Fruit fly (Drosophila melanogaster) whole organism, larva: Measurements from ENCODE around the gene Smyd5.
A peak's percentile ranks its signal among the peaks of the same experiment; 100 is the strongest.

Source experiments
- noc ChIP-seq: fragments of 200-800 bp; sonication (Bioruptor generic); optimal IDR thresholded peaks from 3 replicates; lab custom pipeline; 2019; ENCODE audit warnings: missing biosample characterization, mild to moderate bottlenecking, missing genetic modification characterization, moderate library complexity

Gene Smyd5

dm6 chr3R:21205680-21206326, 12.8 kb downstream of the Smyd5 start:
- TF ChIP-seq noc (tag; lab: Kevin White, UChicago), result no peak

DNA sequence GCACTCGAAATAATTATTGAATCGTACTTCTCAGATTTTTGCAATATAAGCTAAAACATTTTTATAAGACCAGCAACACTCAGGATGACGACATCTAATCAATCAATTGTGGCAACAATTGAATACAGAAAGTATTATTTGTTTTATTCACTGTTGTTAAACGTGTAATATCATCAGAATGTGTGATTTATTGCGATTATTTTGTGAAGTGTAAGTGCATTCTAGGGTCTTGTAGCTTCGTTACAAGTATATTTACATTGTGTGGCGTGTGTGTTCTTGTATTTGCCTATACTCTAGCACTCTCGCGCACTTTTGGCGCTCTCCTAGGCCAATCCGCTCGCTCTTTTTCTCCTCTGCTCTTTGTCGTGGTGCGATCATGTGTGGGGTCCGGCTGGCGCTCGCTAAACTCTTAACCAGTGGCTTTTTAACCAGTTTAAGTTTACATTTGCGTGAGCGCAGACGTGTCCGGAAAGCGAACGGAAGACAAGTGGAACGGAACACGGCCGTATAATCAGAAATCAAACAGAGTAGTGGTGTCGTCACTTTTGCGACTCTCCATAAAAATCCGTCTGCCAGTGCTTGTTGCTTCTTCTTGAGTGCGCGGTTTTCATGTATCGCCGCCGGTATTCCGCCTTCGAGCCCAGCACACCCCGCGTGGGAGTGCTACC, 14.0 kb downstream of the Smyd5 start:
- peak; percentile 12 for TF ChIP-seq noc (tag; lab: Kevin White, UChicago)

dm6 chr3R:21203660-21204499, 14.7 kb downstream of the Smyd5 start:
- TF ChIP-seq noc (tag; lab: Kevin White, UChicago), result no peak

DNA sequence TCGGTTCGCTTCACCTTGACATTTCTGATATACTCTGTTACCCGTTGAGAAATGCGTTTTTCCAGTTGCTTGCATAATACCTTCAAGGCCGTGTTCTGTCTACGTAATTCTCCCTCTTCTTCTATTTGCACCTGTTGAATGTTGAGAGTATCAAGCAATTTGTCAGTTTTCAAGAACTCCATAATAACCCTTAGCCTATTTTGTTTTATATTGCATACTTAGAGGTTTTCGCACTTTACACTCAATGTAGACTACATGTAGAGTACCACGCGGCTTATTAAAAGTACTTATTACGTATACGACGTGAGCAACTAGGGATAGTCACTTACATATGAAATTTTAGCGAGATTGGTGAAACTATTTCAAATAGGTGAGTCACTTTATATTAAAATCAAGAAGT, 15.5 kb downstream of the Smyd5 start:
- TF ChIP-seq noc (tag; lab: Kevin White, UChicago), result no peak

DNA sequence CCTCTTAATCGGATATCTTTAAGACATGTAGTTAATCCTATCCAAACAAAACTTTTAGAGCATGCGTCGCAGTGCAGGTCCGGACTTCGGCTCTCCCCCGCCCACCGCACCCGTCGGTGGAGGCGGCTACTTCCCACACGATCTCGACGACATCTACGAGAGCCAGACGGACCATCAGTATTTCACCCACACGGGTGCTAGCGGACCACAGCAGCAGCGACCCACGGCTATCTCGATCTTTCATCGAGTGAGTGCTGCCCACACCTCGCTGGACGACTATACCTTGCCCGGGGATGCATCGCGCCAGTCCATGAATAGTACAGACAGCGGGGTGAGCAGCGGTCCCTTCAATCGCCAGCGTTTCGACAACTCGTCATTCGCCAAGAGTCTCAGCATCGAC, 17.0 kb downstream of the Smyd5 start:
- no peak for TF ChIP-seq noc (tag; lab: Kevin White, UChicago)

DNA sequence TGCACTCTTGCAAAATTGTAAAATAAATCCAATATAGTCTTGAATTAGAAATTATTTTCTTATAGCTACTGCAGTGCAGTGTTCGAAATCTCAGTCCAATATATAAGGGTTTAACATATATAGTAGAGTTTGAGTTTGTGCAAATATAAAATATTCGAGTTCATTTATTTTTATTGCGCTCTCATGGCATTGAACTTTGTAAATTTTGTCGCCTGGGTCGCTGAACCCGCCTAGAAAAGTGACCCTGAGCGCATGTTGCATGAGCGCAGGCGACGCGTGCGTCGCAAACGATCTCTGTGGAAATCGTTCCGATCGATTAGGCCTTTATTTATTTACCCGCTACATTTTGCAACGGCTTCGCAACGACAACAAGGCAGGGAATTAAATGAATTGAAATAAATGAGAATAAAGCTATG, 18.6 kb downstream of the Smyd5 start:
- TF ChIP-seq noc (tag; lab: Kevin White, UChicago), result no peak

- peak; percentile 6 for TF ChIP-seq noc (tag; lab: Kevin White, UChicago)
Observed at dm6 chr3R:21199085-21199899, 19.3 kb downstream of the Smyd5 start.

DNA sequence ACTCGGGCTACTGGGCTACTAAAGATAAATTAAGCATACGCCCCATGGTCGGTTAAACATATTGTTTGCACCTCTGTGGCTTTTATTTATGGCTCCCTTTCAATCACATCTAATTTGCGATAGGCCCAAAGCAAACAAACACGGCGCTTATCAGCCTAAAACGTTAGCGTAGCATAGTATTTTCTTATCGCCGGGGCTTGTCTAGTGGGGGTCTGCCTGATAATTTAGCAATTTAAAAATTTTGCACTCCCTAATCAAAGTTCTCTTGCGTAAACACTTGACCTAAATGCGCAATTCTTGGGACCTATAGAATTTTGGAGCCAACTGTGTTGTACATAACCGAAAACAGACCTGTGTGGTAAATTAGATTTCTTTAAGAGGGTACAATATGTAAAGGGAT, 20.5 kb downstream of the Smyd5 start:
- TF ChIP-seq noc (tag; lab: Kevin White, UChicago), result peak; percentile 69

- no peak for TF ChIP-seq noc (tag; lab: Kevin White, UChicago)
Observed at dm6 chr3R:21197566-21197965, 21.0 kb downstream of the Smyd5 start.

DNA sequence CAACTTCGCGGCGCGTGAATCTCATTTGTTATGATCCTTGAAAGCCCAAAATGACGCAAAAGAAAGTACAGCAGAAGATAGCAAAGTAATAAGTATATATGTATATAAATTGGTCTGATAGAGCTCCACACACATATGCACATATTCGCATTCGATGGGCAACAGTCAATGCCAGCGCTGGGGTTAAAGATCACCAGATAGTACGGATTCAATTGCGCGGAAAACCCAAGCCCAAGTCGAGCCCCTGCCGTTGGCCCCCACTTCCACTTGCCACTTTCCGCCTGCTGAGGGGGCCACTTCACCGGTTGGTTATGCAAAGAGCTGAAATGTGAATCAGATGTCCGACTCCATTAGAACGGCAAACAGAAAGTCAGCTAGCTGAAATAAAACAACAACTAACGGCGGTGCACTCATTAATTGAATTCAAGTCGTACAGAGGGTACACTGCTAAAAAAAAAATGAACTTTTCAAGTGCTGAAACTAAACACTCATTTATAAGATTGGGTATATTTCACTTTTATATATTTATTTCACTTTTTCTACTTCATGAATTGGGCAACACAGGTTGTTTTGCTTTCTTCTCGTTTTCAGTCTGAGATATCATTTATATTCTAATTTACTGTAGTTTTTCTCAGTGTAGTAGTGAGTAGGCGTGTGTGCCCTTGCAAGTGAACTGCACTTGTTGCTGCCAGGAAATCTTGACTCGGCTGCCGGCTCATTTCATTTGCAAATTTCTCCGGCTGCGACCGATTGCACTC, 23.2 kb downstream of the Smyd5 start:
- no peak for TF ChIP-seq noc (tag; lab: Kevin White, UChicago)

- no peak for TF ChIP-seq noc (tag; lab: Kevin White, UChicago)
Observed at dm6 chr3R:21193742-21194141, 24.8 kb downstream of the Smyd5 start.

dm6 chr3R:21192267-21192666, 26.3 kb downstream of the Smyd5 start:
- TF ChIP-seq noc (tag; lab: Kevin White, UChicago), result no peak

dm6 chr3R:21190797-21191401, 27.7 kb downstream of the Smyd5 start:
- no peak for TF ChIP-seq noc (tag; lab: Kevin White, UChicago)

dm6 chr3R:21189520-21190180, 28.9 kb downstream of the Smyd5 start:
- TF ChIP-seq noc (tag; lab: Kevin White, UChicago), result no peak
